Worm (Caenorhabditis elegans) whole organism, late embryonic: Measurements from ENCODE around the gene cid-1.

Experiments
- C08G9.2 ChIP-seq: sonication (generic microtip); optimal IDR thresholded peaks from 2 replicates; lab custom pipeline; 2016; ENCODE audit warnings: mild to moderate bottlenecking, missing genetic modification characterization, moderate library complexity, missing compliant biosample characterization
- F13H6.1 ChIP-seq: sonication (generic microtip); optimal IDR thresholded peaks from 2 replicates; lab custom pipeline; 2016; ENCODE audit warnings: missing genetic modification characterization, missing compliant biosample characterization
- K02D7.2 ChIP-seq: sonication (generic microtip); optimal IDR thresholded peaks from 2 replicates; lab custom pipeline; 2017; ENCODE audit warnings: mild to moderate bottlenecking, missing genetic modification characterization, missing compliant biosample characterization
- K09A11.1 ChIP-seq: sonication (generic microtip); optimal IDR thresholded peaks from 2 replicates; lab custom pipeline; 2017; ENCODE audit warnings: antibody characterized with exemption, mild to moderate bottlenecking, missing genetic modification characterization, missing compliant biosample characterization; ENCODE audit not compliant: insufficient read depth
- T23F11.4 ChIP-seq: fragments of 200-800 bp; sonication (Bioruptor generic); optimal IDR thresholded peaks from 2 replicates; lab custom pipeline; 2018; ENCODE audit warnings: mild to moderate bottlenecking, missing genetic modification characterization, missing compliant biosample characterization
- Y22D7AL.16 ChIP-seq: sonication (generic microtip); optimal IDR thresholded peaks from 2 replicates; lab custom pipeline; 2016; ENCODE audit warnings: missing genetic modification characterization, missing compliant biosample characterization
- ahr-1 ChIP-seq: sonication (generic microtip); optimal IDR thresholded peaks from 2 replicates; lab custom pipeline; 2016; ENCODE audit warnings: missing genetic modification characterization, missing compliant biosample characterization
- ceh-18 ChIP-seq: sonication (generic microtip); optimal IDR thresholded peaks from 2 replicates; lab custom pipeline; 2016; ENCODE audit warnings: missing genetic modification characterization, missing compliant biosample characterization
- ceh-19 ChIP-seq: fragments of 200-800 bp; sonication (Bioruptor generic); optimal IDR thresholded peaks from 2 replicates; lab custom pipeline; 2018; ENCODE audit warnings: mild to moderate bottlenecking, missing genetic modification characterization, missing compliant biosample characterization
- ceh-2 ChIP-seq: sonication (generic microtip); optimal IDR thresholded peaks from 2 replicates; lab custom pipeline; 2016; ENCODE audit warnings: missing genotype, missing genetic modification characterization, missing compliant biosample characterization
- ceh-22 ChIP-seq: sonication (generic microtip); optimal IDR thresholded peaks from 2 replicates; lab custom pipeline; 2017; ENCODE audit warnings: missing biosample characterization, missing genetic modification characterization
- ceh-31 ChIP-seq: sonication (generic microtip); optimal IDR thresholded peaks from 2 replicates; lab custom pipeline; 2016; ENCODE audit warnings: missing genetic modification characterization, missing compliant biosample characterization
- dve-1 ChIP-seq: sonication (generic microtip); optimal IDR thresholded peaks from 2 replicates; lab custom pipeline; 2017; ENCODE audit warnings: antibody characterized with exemption, mild to moderate bottlenecking, missing genetic modification characterization, missing compliant biosample characterization
- elt-2 ChIP-seq: sonication (generic microtip); optimal IDR thresholded peaks from 2 replicates; lab custom pipeline; 2016; ENCODE audit warnings: missing genetic modification reagents, missing genetic modification characterization, missing compliant biosample characterization
- elt-4 ChIP-seq: sonication (generic microtip); optimal IDR thresholded peaks from 2 replicates; lab custom pipeline; 2016; ENCODE audit warnings: missing genetic modification characterization, missing compliant biosample characterization
- ets-4 ChIP-seq: sonication (generic microtip); optimal IDR thresholded peaks from 2 replicates; lab custom pipeline; 2016; ENCODE audit warnings: missing genetic modification characterization, missing compliant biosample characterization
- eyg-1 ChIP-seq: sonication (generic microtip); optimal IDR thresholded peaks from 2 replicates; lab custom pipeline; 2016; ENCODE audit warnings: missing genotype, missing genetic modification characterization, missing compliant biosample characterization
- fax-1 ChIP-seq: sonication (generic microtip); optimal IDR thresholded peaks from 2 replicates; lab custom pipeline; 2016; ENCODE audit warnings: missing genotype, missing genetic modification characterization, missing compliant biosample characterization
- fkh-10 ChIP-seq: fragments of 150-350 bp; optimal IDR thresholded peaks from 2 replicates; lab custom pipeline; 2014; ENCODE audit warnings: missing biosample characterization, missing genetic modification reagents, missing genetic modification characterization
- fkh-6 ChIP-seq: sonication (generic microtip); optimal IDR thresholded peaks from 2 replicates; lab custom pipeline; 2016; ENCODE audit warnings: missing genetic modification characterization, missing compliant biosample characterization
- gmeb-2 ChIP-seq: sonication (generic microtip); optimal IDR thresholded peaks from 2 replicates; lab custom pipeline; 2016; ENCODE audit warnings: missing genetic modification characterization, inconsistent platforms, missing compliant biosample characterization
- hlh-30 ChIP-seq: sonication (generic microtip); optimal IDR thresholded peaks from 2 replicates; lab custom pipeline; 2017; ENCODE audit warnings: antibody characterized with exemption, missing genetic modification characterization, missing compliant biosample characterization; ENCODE audit not compliant: insufficient read depth
- hlh-8 ChIP-seq: sonication (generic microtip); optimal IDR thresholded peaks from 2 replicates; lab custom pipeline; 2016; ENCODE audit warnings: missing genotype, missing genetic modification characterization, missing compliant biosample characterization
- lim-6 ChIP-seq: sonication (generic microtip); optimal IDR thresholded peaks from 2 replicates; lab custom pipeline; 2016; ENCODE audit warnings: missing genetic modification characterization, missing compliant biosample characterization
- lin-11 ChIP-seq: fragments of 200-800 bp; sonication (Bioruptor generic); optimal IDR thresholded peaks from 2 replicates; lab custom pipeline; 2018; ENCODE audit warnings: mild to moderate bottlenecking, missing genetic modification characterization, missing compliant biosample characterization
- mec-3 ChIP-seq: sonication (generic microtip); optimal IDR thresholded peaks from 2 replicates; lab custom pipeline; 2016; ENCODE audit warnings: borderline replicate concordance, missing genetic modification characterization, missing compliant biosample characterization
- nfya-1 ChIP-seq: sonication (generic microtip); optimal IDR thresholded peaks from 2 replicates; lab custom pipeline; 2017; ENCODE audit warnings: missing genetic modification characterization, mild to moderate bottlenecking, missing compliant biosample characterization, antibody characterized with exemption, moderate library complexity
- nhr-232 ChIP-seq: sonication (generic microtip); optimal IDR thresholded peaks from 2 replicates; lab custom pipeline; 2016; ENCODE audit warnings: missing genetic modification characterization, missing compliant biosample characterization
- npax-4 ChIP-seq: sonication (generic microtip); optimal IDR thresholded peaks from 2 replicates; lab custom pipeline; 2016; ENCODE audit warnings: missing genetic modification characterization, missing compliant biosample characterization
- pag-3 ChIP-seq: sonication (generic microtip); optimal IDR thresholded peaks from 2 replicates; lab custom pipeline; 2016; ENCODE audit warnings: missing compliant biosample characterization, missing genetic modification characterization, borderline replicate concordance
- pqm-1 ChIP-seq: sonication (generic microtip); optimal IDR thresholded peaks from 2 replicates; lab custom pipeline; 2016; ENCODE audit warnings: missing genetic modification characterization, missing compliant biosample characterization
- ref-2 ChIP-seq: sonication (generic microtip); optimal IDR thresholded peaks from 2 replicates; lab custom pipeline; 2016; ENCODE audit warnings: missing genetic modification characterization, missing compliant biosample characterization
- rnt-1 ChIP-seq: sonication (generic microtip); optimal IDR thresholded peaks from 2 replicates; lab custom pipeline; 2016; ENCODE audit warnings: missing genetic modification characterization, missing compliant biosample characterization
- sdc-2 ChIP-seq: sonication (generic microtip); optimal IDR thresholded peaks from 2 replicates; lab custom pipeline; 2016; ENCODE audit warnings: missing genotype, missing genetic modification characterization, missing compliant biosample characterization
- sox-2 ChIP-seq: fragments of 200-800 bp; sonication (Bioruptor generic); IDR thresholded peaks from 2 replicates; pipeline ENCODE4 v1.3.6; 2022; ENCODE audit warnings: missing genetic modification reagents, missing genetic modification characterization, missing compliant biosample characterization
- sox-4 ChIP-seq: sonication (generic microtip); optimal IDR thresholded peaks from 2 replicates; lab custom pipeline; 2017; ENCODE audit warnings: mild to moderate bottlenecking, missing genetic modification characterization, inconsistent platforms, missing compliant biosample characterization
- syd-9 ChIP-seq: sonication (generic microtip); optimal IDR thresholded peaks from 2 replicates; lab custom pipeline; 2016; ENCODE audit warnings: mild to moderate bottlenecking, missing genetic modification characterization, moderate library complexity, missing compliant biosample characterization
- tbx-2 ChIP-seq: sonication (generic microtip); optimal IDR thresholded peaks from 2 replicates; lab custom pipeline; 2016; ENCODE audit warnings: missing genetic modification characterization, missing compliant biosample characterization
- tbx-7 ChIP-seq: sonication (generic microtip); optimal IDR thresholded peaks from 2 replicates; lab custom pipeline; 2016; ENCODE audit warnings: missing genotype, missing genetic modification characterization, missing compliant biosample characterization
- ttx-3 ChIP-seq: sonication (generic microtip); optimal IDR thresholded peaks from 2 replicates; lab custom pipeline; 2016; ENCODE audit warnings: missing genetic modification reagents, missing genetic modification characterization, missing compliant biosample characterization
- unc-42 ChIP-seq: sonication (generic microtip); optimal IDR thresholded peaks from 2 replicates; lab custom pipeline; 2016; ENCODE audit warnings: missing genotype, missing genetic modification characterization, missing compliant biosample characterization
- unc-86 ChIP-seq: sonication (generic microtip); optimal IDR thresholded peaks from 2 replicates; lab custom pipeline; 2016; ENCODE audit warnings: missing genetic modification characterization, missing compliant biosample characterization
- zip-5 ChIP-seq: sonication (generic microtip); optimal IDR thresholded peaks from 2 replicates; lab custom pipeline; 2016; ENCODE audit warnings: missing genetic modification characterization, missing compliant biosample characterization
- ztf-16 ChIP-seq: sonication (generic microtip); optimal IDR thresholded peaks from 2 replicates; lab custom pipeline; 2017; ENCODE audit warnings: missing genetic modification characterization, missing compliant biosample characterization

The cid-1 gene

DNA sequence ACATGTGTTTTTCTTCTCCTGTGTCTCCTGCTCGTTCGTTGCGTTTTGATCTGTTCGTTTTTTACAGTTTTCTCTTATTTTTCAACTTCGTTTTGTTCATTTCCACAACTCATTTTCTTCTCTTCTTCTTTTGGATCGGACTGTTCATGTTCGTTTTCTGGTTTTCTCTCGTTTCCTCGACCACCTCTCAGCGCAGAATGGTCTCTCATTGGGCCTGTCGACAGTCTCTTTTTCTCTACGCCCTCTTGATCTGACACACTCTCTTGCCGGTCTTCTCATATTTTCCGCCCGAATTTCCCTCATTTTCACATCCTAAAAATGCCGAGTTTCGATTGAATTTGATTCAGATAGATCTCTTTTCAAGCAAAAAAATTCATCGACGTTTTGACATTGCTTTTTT is 7.9 kb downstream of the cid-1 start:
- TF ChIP-seq T23F11.4 (GFP tag; lab: Kevin White, UChicago) (no peak), lin-11 (no peak)

DNA sequence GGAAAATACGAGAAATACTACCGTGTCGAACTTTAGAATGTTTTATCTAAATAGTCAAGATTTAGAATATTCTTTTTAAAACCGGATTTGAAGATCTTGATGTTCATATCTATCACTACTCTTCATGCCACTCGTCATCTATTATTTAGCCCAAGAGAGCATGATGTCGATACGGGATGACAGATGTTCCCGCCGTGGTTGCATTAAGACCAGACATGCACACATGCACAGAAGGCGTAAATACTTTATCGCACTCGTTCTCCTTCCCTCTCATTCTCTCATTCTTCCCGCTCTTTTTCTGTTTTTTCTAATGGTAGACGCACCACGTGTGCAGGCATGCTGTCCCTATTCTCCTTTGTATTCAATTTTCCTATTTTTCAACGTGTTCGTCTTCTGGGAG is 9.7 kb downstream of the cid-1 start:
- TF ChIP-seq hlh-30 (tag; lab: Kevin White, UChicago), result peak; percentile 50
- TF ChIP-seq hlh-8 (tag; lab: Kevin White, UChicago), result peak; percentile 40
- TF ChIP-seq unc-42 (tag; lab: Kevin White, UChicago), result peak; percentile 33
- no peak for TF ChIP-seq K09A11.1 (tag; lab: Kevin White, UChicago)
- no peak for TF ChIP-seq nfya-1 (tag; lab: Kevin White, UChicago)
- no peak for TF ChIP-seq sdc-2 (tag; lab: Kevin White, UChicago)
- TF ChIP-seq, all 69 proteins: peak for 3

DNA sequence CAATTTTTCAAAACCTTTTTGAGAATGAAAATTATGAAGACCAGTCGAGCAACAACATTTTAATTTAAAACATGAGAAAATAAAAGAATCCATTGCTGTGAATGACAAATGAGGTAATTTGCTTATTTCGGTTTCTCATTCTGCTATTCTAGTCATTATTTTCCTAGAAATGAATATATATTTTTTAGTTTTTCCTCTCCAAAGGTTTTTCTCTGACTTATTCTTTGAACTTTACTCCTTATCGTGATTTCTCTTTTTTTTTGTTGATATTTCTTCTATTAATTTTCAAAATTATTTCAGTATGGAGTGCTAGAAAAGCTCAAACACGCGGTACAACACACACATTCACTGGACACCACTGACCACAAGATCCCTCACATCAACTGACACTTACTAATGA is 11.9 kb downstream of the cid-1 start, which contains the start of gene pup-2:
TSS of gene pup-2 (plus strand) at position 301 of the 400 bp plus-strand sequence.
- TF ChIP-seq ceh-2 (tag; lab: Kevin White, UChicago), result no peak
- no peak for TF ChIP-seq dve-1 (tag; lab: Kevin White, UChicago)
- TF ChIP-seq unc-86, result no peak
- no peak for TF ChIP-seq ceh-19 (GFP tag; lab: Kevin White, UChicago)
- TF ChIP-seq fkh-6, result no peak
- no peak for TF ChIP-seq elt-2
- no peak for TF ChIP-seq sox-4 (tag; lab: Kevin White, UChicago)
- TF ChIP-seq, all 69 proteins: peak for 0

DNA sequence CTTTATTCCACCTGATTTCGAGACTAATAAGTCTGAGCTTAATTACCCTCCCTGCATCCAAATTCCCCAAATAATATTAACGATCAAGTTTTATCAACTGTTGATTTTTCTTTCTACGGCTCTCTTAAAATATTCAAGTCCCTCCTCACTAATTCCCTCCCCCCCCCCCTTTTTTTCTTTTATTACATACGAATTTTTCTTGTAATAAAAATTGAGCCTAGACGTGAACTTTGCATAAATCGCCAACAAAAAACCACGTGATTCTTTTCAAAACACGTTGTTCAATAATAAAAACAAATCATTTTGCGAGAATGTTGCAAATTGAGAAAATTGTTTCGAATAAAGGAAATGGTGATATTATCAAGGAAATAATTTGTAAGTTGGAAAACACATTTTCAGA is 14.7 kb downstream of the cid-1 start, which contains the start of gene K10D2.8:
TSS of gene K10D2.8 (plus strand) at position 301 of the 400 bp plus-strand sequence.
- TF ChIP-seq ahr-1, result no peak
- no peak for TF ChIP-seq syd-9 (tag; lab: Kevin White, UChicago)
- no peak for TF ChIP-seq sox-2 (GFP tag; lab: Robert Waterston, UW)
- no peak for TF ChIP-seq F13H6.1 (tag; lab: Kevin White, UChicago)
- no peak for TF ChIP-seq K09A11.1 (tag; lab: Kevin White, UChicago)
- no peak for TF ChIP-seq zip-5

DNA sequence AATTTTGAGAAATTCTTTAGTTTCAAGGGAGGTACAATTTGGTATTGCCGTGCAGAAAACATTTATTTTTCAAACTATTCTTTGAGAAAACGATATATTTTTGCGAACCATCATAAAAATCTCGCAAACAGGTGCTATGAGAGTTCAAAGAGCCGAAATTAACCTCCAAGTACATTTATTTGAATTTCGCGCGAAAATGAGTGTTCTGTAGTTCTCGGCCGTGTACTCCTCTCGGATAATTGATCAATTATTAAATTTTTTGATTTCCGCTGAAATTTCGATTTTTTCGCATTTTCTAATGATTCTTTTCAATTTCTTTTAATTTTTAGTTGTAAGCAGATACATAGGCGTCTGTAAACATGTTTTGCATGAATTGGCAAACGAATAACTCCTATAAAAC is 16.5 kb downstream of the cid-1 start:
- TF ChIP-seq elt-4 (tag; lab: Kevin White, UChicago) (no peak), tbx-7 (tag; lab: Kevin White, UChicago) (peak; percentile 25), ceh-22 (tag; lab: Kevin White, UChicago) (no peak), lim-6 (tag; lab: Kevin White, UChicago) (peak; percentile 21), T23F11.4 (GFP tag; lab: Kevin White, UChicago) (no peak), ztf-16 (no peak), ceh-18 (no peak), sdc-2 (tag; lab: Kevin White, UChicago) (no peak), tbx-2 (tag; lab: Kevin White, UChicago) (no peak), gmeb-2 (tag; lab: Kevin White, UChicago) (no peak), mec-3 (tag; lab: Kevin White, UChicago) (no peak), C08G9.2 (tag; lab: Kevin White, UChicago) (peak; percentile 79), fkh-6 (no peak), nhr-232 (tag; lab: Kevin White, UChicago) (no peak), nfya-1 (tag; lab: Kevin White, UChicago) (no peak), ref-2 (tag; lab: Kevin White, UChicago) (peak; percentile 50), ceh-19 (GFP tag; lab: Kevin White, UChicago) (no peak), ets-4 (tag; lab: Kevin White, UChicago) (peak; percentile 91), K02D7.2 (tag; lab: Kevin White, UChicago) (no peak), npax-4 (no peak), hlh-8 (tag; lab: Kevin White, UChicago) (no peak), eyg-1 (tag; lab: Kevin White, UChicago) (no peak), pag-3 (tag; lab: Kevin White, UChicago) (no peak), Y22D7AL.16 (no peak), ceh-31 (tag; lab: Kevin White, UChicago) (peak; percentile 47), zip-5 (peak; percentile 35), ceh-2 (tag; lab: Kevin White, UChicago) (peak; percentile 20), ahr-1 (no peak), ttx-3 (tag; lab: Kevin White, UChicago) (no peak), pqm-1 (tag; lab: Kevin White, UChicago) (no peak), fax-1 (tag; lab: Kevin White, UChicago) (no peak), sox-4 (tag; lab: Kevin White, UChicago) (no peak), K09A11.1 (tag; lab: Kevin White, UChicago) (no peak), fkh-10 (no peak), rnt-1 (tag; lab: Kevin White, UChicago) (no peak)
